Fruit fly (Drosophila melanogaster): Measurements from ENCODE around the gene CG31142.
A peak's percentile ranks its signal among the peaks of the same experiment; 100 is the strongest.

The CG31142 gene

DNA sequence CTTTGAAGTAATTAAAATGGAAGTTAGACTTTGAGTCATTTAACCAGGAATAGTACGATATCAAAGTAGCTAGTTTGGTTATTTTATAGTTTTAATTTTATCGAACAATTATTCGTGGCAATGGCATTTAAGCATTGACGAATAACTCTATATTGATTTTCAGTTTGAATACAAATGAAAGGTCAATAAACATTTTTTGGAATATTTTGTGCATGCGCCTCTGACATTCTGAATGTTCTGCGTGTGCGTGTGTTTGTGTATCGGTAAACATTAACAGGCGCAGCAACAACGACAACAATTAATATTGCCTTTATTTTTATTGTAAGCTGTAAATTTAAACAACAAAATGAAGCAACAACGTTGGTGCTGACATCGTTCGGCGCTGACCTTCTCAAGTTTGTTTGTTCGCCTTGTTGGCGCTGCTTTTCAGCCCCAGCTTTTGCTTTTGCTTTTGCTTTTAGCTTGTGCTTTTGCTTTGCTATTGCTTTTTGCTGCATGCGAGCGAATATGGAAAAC lies 19.6 kb upstream of the CG31142 start (continued):
- peak; percentile 10 for TF ChIP-seq CG2116 (GFP tag; optimal IDR thresholded peaks at IDR 0.05)
- TF ChIP-seq chinmo (GFP tag; IDR thresholded peaks at IDR 0.05; ENCODE audit: partially characterized antibody), result peak; percentile 96
- no peak for TF ChIP-seq wdn (GFP tag; IDR thresholded peaks at IDR 0.05)
- TF ChIP-seq BtbVII (GFP tag; optimal IDR thresholded peaks at IDR 0.05), result peak; percentile 70
- TF ChIP-seq az2 (GFP tag; optimal IDR thresholded peaks at IDR 0.05), result peak; percentile 11
- no peak for TF ChIP-seq chn (GFP tag; optimal IDR thresholded peaks at IDR 0.05)
- TF ChIP-seq CG17568 (GFP tag; optimal IDR thresholded peaks at IDR 0.05), result peak; percentile 70
- TF ChIP-seq tin (GFP tag; optimal IDR thresholded peaks at IDR 0.05), result peak; percentile 1
- TF ChIP-seq btn (GFP tag; optimal IDR thresholded peaks at IDR 0.05), result no peak

- TF ChIP-seq CG7372 (GFP tag; IDR thresholded peaks at IDR 0.05), result peak; percentile 95
- peak; percentile 20 for TF ChIP-seq sens (GFP tag)
- TF ChIP-seq ATbp (GFP tag; optimal IDR thresholded peaks at IDR 0.05), result no peak
- TF ChIP-seq Sox102F (GFP tag; optimal IDR thresholded peaks at IDR 0.05), result peak; percentile 14
- TF ChIP-seq CG6654 (GFP tag; optimal IDR thresholded peaks at IDR 0.05), result no peak
- 0 out of 3 replicates have a peak, but pooled peaks have one; percentile 21 for TF ChIP-seq ken (GFP tag; IDR thresholded peaks at IDR 0.05)
- TF ChIP-seq Drgx (GFP tag; IDR thresholded peaks at IDR 0.05), result peak; percentile 51; the same call in 1 of the 2 replicates
- TF ChIP-seq CG10979 (tag; optimal IDR thresholded peaks at IDR 0.05), result peak; percentile 31
Observed at dm6 chr3R:23910260-23910887, 18.7 kb upstream of the CG31142 start.

- peak; percentile 81 for TF ChIP-seq kni (GFP tag; optimal IDR thresholded peaks at IDR 0.05)
- TF ChIP-seq abd-A (tag; optimal IDR thresholded peaks at IDR 0.05), result peak; percentile 87
- TF ChIP-seq crol (GFP tag; IDR thresholded peaks at IDR 0.05), result 0 out of 2 replicates have a peak, but pooled peaks have one; percentile 12
- TF ChIP-seq Hr78 (GFP tag; optimal IDR thresholded peaks at IDR 0.05), result peak in 1 of 2 experiments; percentile 29
- TF ChIP-seq Fer2 (tag; optimal IDR thresholded peaks at IDR 0.05), result no peak
- TF ChIP-seq jing (GFP tag; optimal IDR thresholded peaks at IDR 0.05), result no peak
- TF ChIP-seq CrebB (tag; optimal IDR thresholded peaks at IDR 0.05), result no peak
- no peak for TF ChIP-seq CG7786 (GFP tag; optimal IDR thresholded peaks at IDR 0.05)
- peak; percentile 52 for TF ChIP-seq cg (GFP tag; optimal IDR thresholded peaks at IDR 0.05)
- no peak for TF ChIP-seq dan (GFP tag; IDR thresholded peaks at IDR 0.05)
- peak; percentile 45 for TF ChIP-seq CG13894 (tag; optimal IDR thresholded peaks at IDR 0.05)
- TF ChIP-seq CG17802 (tag; optimal IDR thresholded peaks at IDR 0.05), result no peak
- TF ChIP-seq sr (GFP tag; IDR thresholded peaks at IDR 0.05), result 0 out of 3 replicates have a peak, but pooled peaks have one; percentile 10
- TF ChIP-seq Blimp-1 (GFP tag; optimal IDR thresholded peaks at IDR 0.05), result peak; percentile 58
- TF ChIP-seq CG12769 (tag; optimal IDR thresholded peaks at IDR 0.05), result peak; percentile 66
- no peak for TF ChIP-seq lov (optimal IDR thresholded peaks at IDR 0.05)
- no peak for TF ChIP-seq lov (GFP tag; IDR thresholded peaks at IDR 0.05)
- peak; percentile 50 for TF ChIP-seq oc (tag; optimal IDR thresholded peaks at IDR 0.05)
- no peak for TF ChIP-seq zfh2 (GFP tag; optimal IDR thresholded peaks at IDR 0.05)
- peak; percentile 78 for TF ChIP-seq run (tag; optimal IDR thresholded peaks at IDR 0.05)
- TF ChIP-seq pros (GFP tag; optimal IDR thresholded peaks at IDR 0.05), result peak; percentile 63
- TF ChIP-seq ham (GFP tag; IDR thresholded peaks at IDR 0.05), result no peak
- TF ChIP-seq HLH3B (GFP tag; IDR thresholded peaks at IDR 0.05), result no peak
- no peak for TF ChIP-seq emc (GFP tag; optimal IDR thresholded peaks at IDR 0.05)
- TF ChIP-seq CG14965 (GFP tag; optimal IDR thresholded peaks at IDR 0.05; ENCODE audit: borderline replicate concordance), result no peak
Observed at dm6 chr3R:23911073-23911690, 17.9 kb upstream of the CG31142 start.

Data from whole organism, embryonic.